Worm (Caenorhabditis elegans) whole organism, L3 larva: Measurements from ENCODE around the gene srx-38.

ENCODE experiments used
- R02D3.7 ChIP-seq: fragments of 150-350 bp; optimal IDR thresholded peaks from 2 replicates; lab custom pipeline; 2014; ENCODE audit warnings: missing biosample characterization, missing genetic modification characterization
- aly-2 ChIP-seq: fragments of 150-350 bp; optimal IDR thresholded peaks from 2 replicates; lab custom pipeline; 2014; ENCODE audit warnings: missing biosample characterization, missing genetic modification characterization
- ama-1 ChIP-seq: fragments of 150-350 bp; optimal IDR thresholded peaks from 2 replicates; lab custom pipeline; 2018
- ceh-28 ChIP-seq: fragments of 150-350 bp; optimal IDR thresholded peaks from 2 replicates; lab custom pipeline; 2014; ENCODE audit warnings: missing biosample characterization, missing genetic modification reagents, missing genetic modification characterization
- ceh-9 ChIP-seq: sonication (generic microtip); optimal IDR thresholded peaks from 2 replicates; lab custom pipeline; 2018; ENCODE audit warnings: missing biosample characterization, missing genetic modification characterization
- egl-5 ChIP-seq: fragments of 150-350 bp; optimal IDR thresholded peaks from 2 replicates; lab custom pipeline; 2017; ENCODE audit warnings: missing biosample characterization, missing genetic modification reagents, missing genetic modification characterization, inconsistent platforms
- eor-1 ChIP-seq, 2 experiments: fragments of 150-350 bp; optimal IDR thresholded peaks; 2 replicates each; lab custom pipeline; 2014 to 2018; ENCODE audit warnings: missing biosample characterization in 2 of 2, missing genetic modification characterization in 2 of 2
- hmg-11 ChIP-seq: sonication (generic microtip); optimal IDR thresholded peaks from 2 replicates; lab custom pipeline; 2016; ENCODE audit warnings: missing genetic modification characterization, missing compliant biosample characterization
- jun-1 ChIP-seq: fragments of 150-350 bp; optimal IDR thresholded peaks from 2 replicates; lab custom pipeline; 2014; ENCODE audit warnings: missing biosample characterization, missing genetic modification reagents, missing genetic modification characterization
- nhr-11 ChIP-seq: fragments of 150-350 bp; optimal IDR thresholded peaks from 2 replicates; lab custom pipeline; 2014; ENCODE audit warnings: missing biosample characterization, missing genetic modification characterization
- nhr-12 ChIP-seq: fragments of 150-350 bp; optimal IDR thresholded peaks from 2 replicates; lab custom pipeline; 2014; ENCODE audit warnings: missing biosample characterization, missing genetic modification characterization
- nhr-28 ChIP-seq: fragments of 150-350 bp; optimal IDR thresholded peaks from 2 replicates; lab custom pipeline; 2014; ENCODE audit warnings: missing biosample characterization, missing genetic modification characterization
- nhr-43 ChIP-seq: sonication (generic microtip); optimal IDR thresholded peaks from 2 replicates; lab custom pipeline; 2016; ENCODE audit warnings: mild to moderate bottlenecking, missing genetic modification characterization, missing compliant biosample characterization; ENCODE audit not compliant: poor library complexity, severe bottlenecking
- nhr-76 ChIP-seq: fragments of 150-350 bp; sonication (generic microtip); optimal IDR thresholded peaks from 5 replicates; lab custom pipeline; 2014; ENCODE audit warnings: missing biosample characterization, missing genetic modification characterization
- pha-4 ChIP-seq: fragments of 150-350 bp; optimal IDR thresholded peaks from 2 replicates; lab custom pipeline; 2014; ENCODE audit warnings: missing biosample characterization, missing genetic modification reagents, missing genetic modification characterization
- snpc-4 ChIP-seq: fragments of 150-350 bp; optimal IDR thresholded peaks from 2 replicates; lab custom pipeline; 2014; ENCODE audit warnings: missing biosample characterization, missing genetic modification characterization
- unc-39 ChIP-seq: sonication (generic microtip); optimal IDR thresholded peaks from 4 replicates; lab custom pipeline; 2017; ENCODE audit warnings: missing biosample characterization, missing genetic modification characterization
- unc-62 ChIP-seq: fragments of 150-350 bp; sonication (generic microtip); optimal IDR thresholded peaks from 4 replicates; lab custom pipeline; 2014; ENCODE audit warnings: missing biosample characterization, missing genetic modification reagents, missing genetic modification characterization
- ztf-11 ChIP-seq: fragments of 150-350 bp; optimal IDR thresholded peaks from 2 replicates; lab custom pipeline; 2014; ENCODE audit warnings: missing biosample characterization, missing genetic modification characterization

The srx-38 gene

DNA sequence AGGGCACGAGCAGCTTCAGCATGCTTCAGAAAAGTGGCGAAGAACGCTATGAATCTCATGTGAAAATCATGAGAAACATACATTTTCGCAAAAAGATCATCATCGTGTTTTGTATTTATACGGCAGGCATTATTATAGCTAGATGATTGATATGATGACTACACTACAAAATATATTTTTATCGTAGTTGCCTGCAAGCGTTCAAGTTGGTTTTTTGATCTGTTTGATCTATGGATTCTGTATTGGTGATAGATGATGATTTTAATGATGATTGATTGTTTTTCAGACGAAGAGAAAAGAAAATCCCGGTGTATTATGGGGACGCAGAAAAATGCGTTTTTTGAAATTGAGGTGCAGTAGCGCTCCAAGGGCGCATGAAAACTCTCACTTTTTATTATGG is 44.7 kb downstream of the srx-38 start, which contains the start of gene ugt-63:
Gene ugt-63, minus strand, starts transcription at position 89 of the 400 bp plus-strand sequence.
- no peak for TF ChIP-seq nhr-28 (tag; lab: Kevin White, UChicago)
- TF ChIP-seq nhr-43 (tag; lab: Kevin White, UChicago): peak; percentile 63

DNA sequence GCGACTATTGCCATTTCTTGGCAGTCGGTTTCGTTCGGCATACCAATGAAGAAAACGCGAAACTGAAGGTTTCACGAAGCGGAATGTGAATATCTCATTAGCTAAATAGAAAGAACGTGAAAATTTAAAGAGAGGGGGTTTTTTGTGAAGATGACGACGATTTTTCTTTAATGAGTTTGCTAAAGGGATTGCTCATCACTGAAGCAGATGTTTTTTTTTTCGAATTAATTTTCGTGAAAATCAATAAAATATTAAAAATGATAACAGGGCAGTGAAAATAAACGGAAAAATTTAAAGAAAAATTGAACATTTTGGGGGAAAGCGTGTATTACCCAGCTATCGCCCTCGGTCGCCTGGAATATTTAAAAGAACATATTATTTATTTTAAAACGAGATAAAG is 47.6 kb downstream of the srx-38 start, which contains the start of gene srab-3:
Gene srab-3, minus strand, starts transcription at position 101 of the 400 bp plus-strand sequence.
- TF ChIP-seq unc-62: no peak
- TF ChIP-seq pha-4: no peak
- TF ChIP-seq nhr-76: no peak
- TF ChIP-seq R02D3.7: no peak
- TF ChIP-seq egl-5 (tag; lab: Kevin White, UChicago): no peak

DNA sequence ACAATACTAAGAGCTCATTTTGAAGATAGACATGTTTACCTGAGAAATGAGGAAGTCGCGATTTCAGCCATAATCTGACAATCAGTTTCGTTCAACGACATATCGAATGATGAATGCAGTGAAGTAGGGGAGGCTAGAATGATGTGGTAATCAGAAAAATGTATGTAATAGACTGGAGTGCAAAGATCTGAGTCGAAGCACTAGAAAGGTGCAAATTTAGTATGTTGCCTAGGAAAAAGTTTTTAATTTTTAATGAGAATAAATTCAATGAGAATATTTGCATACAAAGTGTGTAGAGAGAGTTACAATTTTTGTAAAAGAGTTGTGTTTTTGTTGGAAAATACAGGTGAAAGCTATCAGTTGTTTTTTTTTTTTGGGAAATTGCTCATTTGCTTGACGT is 50.5 kb downstream of the srx-38 start, which contains the start of gene srab-2:
Gene srab-2, minus strand, starts transcription at position 101 of the 400 bp plus-strand sequence.
- no peak for TF ChIP-seq ztf-11 (tag; lab: Kevin White, UChicago)
- no peak for TF ChIP-seq jun-1
- TF ChIP-seq nhr-11 (tag; lab: Kevin White, UChicago): no peak
- no peak for TF ChIP-seq nhr-43 (tag; lab: Kevin White, UChicago)
- TF ChIP-seq ama-1 (lab: Kevin White, UChicago): no peak
- no peak for TF ChIP-seq eor-1 (tag; optimal IDR thresholded peaks at IDR 0.05; lab: Kevin White, UChicago)
- no peak for TF ChIP-seq nhr-12 (tag; lab: Kevin White, UChicago)
- TF ChIP-seq ceh-9 (tag; lab: Kevin White, UChicago): no peak
- no peak for TF ChIP-seq ceh-28
- TF ChIP-seq aly-2 (tag; lab: Kevin White, UChicago): no peak
- no peak for TF ChIP-seq hmg-11 (tag; lab: Kevin White, UChicago)
- no peak for TF ChIP-seq unc-39
- TF ChIP-seq snpc-4 (tag; lab: Kevin White, UChicago): no peak
- TF ChIP-seq, all 47 proteins: peak for 0
